Worm (Caenorhabditis elegans): ENCODE data around the gene fipr-7.

The fipr-7 gene

DNA sequence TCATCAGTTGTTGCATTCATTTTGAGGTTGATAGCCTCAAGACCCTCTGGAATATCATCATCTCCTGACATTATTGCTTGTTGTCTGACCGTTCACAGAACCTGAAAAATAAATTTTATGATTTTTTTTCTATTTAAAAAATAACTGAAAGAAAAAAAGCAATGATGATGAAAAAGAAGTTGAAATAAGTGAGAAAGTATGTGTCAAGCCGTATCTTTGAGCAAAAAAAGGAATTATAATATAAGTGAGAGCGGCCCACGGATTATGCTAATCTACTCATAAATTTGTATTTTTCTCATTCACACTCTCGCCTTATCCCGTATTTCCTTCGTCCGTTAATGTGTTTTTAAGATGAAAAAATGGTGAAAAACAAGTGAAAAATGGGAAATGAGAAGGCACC is 40.6 kb downstream of the fipr-7 start, which contains the start of gene ric-4:
ric-4 (minus strand) TSS at position 101 of the 400 bp plus-strand sequence.
- TF ChIP-seq ceh-83 (GFP tag; optimal IDR thresholded peaks at IDR 0.05) (no peak), ces-1 (GFP tag; optimal IDR thresholded peaks at IDR 0.05) (peak; percentile 2)

DNA sequence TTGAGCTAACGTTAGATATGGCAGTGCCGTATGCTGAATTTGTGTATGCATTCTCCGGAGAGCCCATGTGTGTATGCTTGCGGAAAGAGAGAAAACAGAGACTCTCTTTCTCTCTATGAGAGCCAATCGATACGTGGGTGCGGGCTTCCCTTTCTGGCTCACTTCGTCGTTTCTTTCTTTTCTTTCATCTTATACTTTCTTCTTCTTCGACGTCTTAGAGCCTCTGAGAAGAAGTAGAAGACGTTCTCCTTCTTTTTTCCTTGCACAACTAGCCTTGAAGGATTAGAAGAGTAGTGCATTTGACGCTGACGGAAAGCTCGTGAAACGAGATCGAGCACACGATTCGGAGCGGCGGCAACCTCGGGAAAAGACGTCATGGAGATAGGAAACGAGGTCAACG is 44.2 kb downstream of the fipr-7 start:
- TF ChIP-seq mls-2 (tag; optimal IDR thresholded peaks at IDR 0.05) (no peak), tbx-8 (GFP tag; optimal IDR thresholded peaks at IDR 0.05) (no peak), drap-1 (GFP tag; optimal IDR thresholded peaks at IDR 0.05) (no peak), ces-1 (GFP tag; optimal IDR thresholded peaks at IDR 0.05) (peak; percentile 61), mep-1 (tag; optimal IDR thresholded peaks at IDR 0.05) (peak; percentile 51), snpc-4 (tag; optimal IDR thresholded peaks at IDR 0.05) (no peak)

- no peak for TF ChIP-seq nhr-12 (tag; optimal IDR thresholded peaks at IDR 0.05)
- no peak for TF ChIP-seq zip-8 (tag; optimal IDR thresholded peaks at IDR 0.05)
- TF ChIP-seq nhr-237 (tag; optimal IDR thresholded peaks at IDR 0.05), result no peak
- no peak for TF ChIP-seq lin-32 (GFP tag; optimal IDR thresholded peaks at IDR 0.05)
These were observed 46.0 kb downstream of the fipr-7 start, which contains the start of gene Y22F5A.11 for ce11 chrV:10275619-10276018. Gene Y22F5A.11, minus strand, starts transcription at chrV:10275646.

ce11 chrV:10276038-10276437 is 46.4 kb downstream of the fipr-7 start:
- TF ChIP-seq blmp-1 (tag; optimal IDR thresholded peaks at IDR 0.05) (no peak), unc-39 (tag; optimal IDR thresholded peaks at IDR 0.05) (no peak), nhr-28 (tag; optimal IDR thresholded peaks at IDR 0.05) (no peak), nhr-76 (tag; optimal IDR thresholded peaks at IDR 0.05) (no peak), ham-2 (GFP tag; optimal IDR thresholded peaks at IDR 0.05) (no peak), snpc-4 (tag; optimal IDR thresholded peaks at IDR 0.05) (no peak), ztf-11 (tag; optimal IDR thresholded peaks at IDR 0.05) (no peak), elt-1 (tag; optimal IDR thresholded peaks at IDR 0.05; ENCODE audit: borderline replicate concordance, insufficient read depth) (no peak), tbx-8 (GFP tag; optimal IDR thresholded peaks at IDR 0.05) (no peak), bed-3 (GFP tag; optimal IDR thresholded peaks at IDR 0.05) (no peak), unc-62 (GFP tag; optimal IDR thresholded peaks at IDR 0.05) (no peak), flh-1 (GFP tag; optimal IDR thresholded peaks at IDR 0.05) (no peak), ceh-83 (GFP tag; optimal IDR thresholded peaks at IDR 0.05) (no peak), nhr-237 (tag; optimal IDR thresholded peaks at IDR 0.05) (no peak), M03D4.4 (tag; optimal IDR thresholded peaks at IDR 0.05) (no peak), pha-4 (tag; optimal IDR thresholded peaks at IDR 0.05) (no peak)

DNA sequence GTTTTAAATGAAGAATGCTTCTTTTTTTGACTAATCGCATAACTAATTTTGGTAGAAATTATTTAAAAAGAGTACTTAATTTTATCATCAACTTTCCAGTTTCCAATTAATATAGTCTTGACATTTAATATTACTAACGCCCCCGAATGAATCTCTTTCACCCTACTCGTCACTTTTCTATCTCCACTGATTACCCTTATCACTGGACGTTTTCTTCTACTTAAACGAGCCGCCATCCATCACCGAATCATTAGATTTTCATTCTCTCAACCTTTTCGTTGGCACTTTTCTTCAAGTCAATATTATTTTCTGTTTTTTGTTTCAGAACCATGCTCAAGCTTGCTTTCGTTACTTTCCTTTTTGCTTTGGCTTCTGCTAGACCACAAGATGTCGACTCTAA is 48.0 kb downstream of the fipr-7 start, which contains the start of gene lys-1:
lys-1 (plus strand) TSS at position 326 of the 400 bp plus-strand sequence.
- TF ChIP-seq tbx-8 (GFP tag; optimal IDR thresholded peaks at IDR 0.05) (no peak), nhr-237 (tag; optimal IDR thresholded peaks at IDR 0.05) (no peak), mls-2 (tag; optimal IDR thresholded peaks at IDR 0.05) (no peak), unc-120 (tag; optimal IDR thresholded peaks at IDR 0.05; ENCODE audit: poor library complexity, severe bottlenecking) (no peak), nhr-2 (tag; optimal IDR thresholded peaks at IDR 0.05) (no peak), unc-62 (GFP tag; optimal IDR thresholded peaks at IDR 0.05) (no peak), sptf-1 (tag; optimal IDR thresholded peaks at IDR 0.05) (no peak), hlh-1 (tag; optimal IDR thresholded peaks at IDR 0.05) (no peak), mab-5 (tag; optimal IDR thresholded peaks at IDR 0.05) (no peak), unc-39 (tag; optimal IDR thresholded peaks at IDR 0.05) (no peak), sem-2 (GFP tag; optimal IDR thresholded peaks at IDR 0.05) (no peak), nhr-76 (tag; optimal IDR thresholded peaks at IDR 0.05) (no peak)
